Fruit fly (Drosophila melanogaster) whole organism, wandering third instar larva: ENCODE measurements around the gene Cdc14.
A peak's percentile ranks its signal among the peaks of the same experiment; 100 is the strongest.

Experiments used
- Abd-B ChIP-seq: fragments of >200 bp; optimal IDR thresholded peaks from 2 replicates; lab custom pipeline; 2017; ENCODE audit warnings: missing biosample characterization, missing genetic modification characterization
- CG32264 ChIP-seq: fragments of 200-800 bp; sonication (Bioruptor generic); optimal IDR thresholded peaks from 2 replicates; lab custom pipeline; 2016; ENCODE audit warnings: missing biosample characterization, missing genetic modification characterization
- CG9705 ChIP-seq: fragments of 200-800 bp; sonication (Bioruptor generic); optimal IDR thresholded peaks from 2 replicates; lab custom pipeline; 2018; ENCODE audit warnings: missing biosample characterization, mild to moderate bottlenecking, missing genetic modification characterization
- CrebA ChIP-seq: fragments of 200-800 bp; sonication (Bioruptor generic); optimal IDR thresholded peaks from 2 replicates; lab custom pipeline; 2016; ENCODE audit warnings: missing biosample characterization, mild to moderate bottlenecking, missing genetic modification characterization, borderline replicate concordance
- Dfd ChIP-seq: fragments of >200 bp; optimal IDR thresholded peaks from 2 replicates; lab custom pipeline; 2017; ENCODE audit warnings: missing biosample characterization, missing genetic modification characterization
- Dif ChIP-seq: fragments of 200-275, 200-300 bp; sonication (Bioruptor generic); optimal IDR thresholded peaks from 2 replicates; lab custom pipeline; 2018; ENCODE audit warnings: missing biosample characterization, missing genetic modification characterization; ENCODE audit not compliant: partially characterized antibody
- GATAd ChIP-seq: sonication (Bioruptor generic); optimal IDR thresholded peaks from 2 replicates; lab custom pipeline; 2016; ENCODE audit warnings: missing biosample characterization, missing genetic modification characterization
- HLH106 ChIP-seq: fragments of 200-800 bp; optimal IDR thresholded peaks from 3 replicates; lab custom pipeline; 2019; ENCODE audit warnings: missing biosample characterization, mild to moderate bottlenecking, missing genetic modification characterization, moderate library complexity
- Hnf4 ChIP-seq: fragments of 200-800 bp; sonication (Bioruptor generic); optimal IDR thresholded peaks from 2 replicates; lab custom pipeline; 2016; ENCODE audit warnings: missing biosample characterization, mild to moderate bottlenecking, missing genetic modification characterization
- Hr78 ChIP-seq: fragments of >200 bp; optimal IDR thresholded peaks from 2 replicates; lab custom pipeline; 2017; ENCODE audit warnings: missing biosample characterization, missing genetic modification characterization
- Hr83 ChIP-seq: fragments of 200-300 bp; sonication (Bioruptor generic); optimal IDR thresholded peaks from 2 replicates; lab custom pipeline; 2016; ENCODE audit warnings: missing biosample characterization, mild to moderate bottlenecking, missing genetic modification characterization, moderate library complexity; ENCODE audit not compliant: poor library complexity, severe bottlenecking
- Jra ChIP-seq: sonication (Bioruptor generic); optimal IDR thresholded peaks from 2 replicates; lab custom pipeline; 2016; ENCODE audit warnings: missing biosample characterization, missing genetic modification characterization
- Mio ChIP-seq: sonication (Bioruptor generic); optimal IDR thresholded peaks from 2 replicates; lab custom pipeline; 2016; ENCODE audit warnings: missing biosample characterization, missing genetic modification characterization
- Myc ChIP-seq: fragments of >200 bp; optimal IDR thresholded peaks from 2 replicates; lab custom pipeline; 2017
- N ChIP-seq: fragments of >200 bp; optimal IDR thresholded peaks from 2 replicates; lab custom pipeline; 2018; ENCODE audit warnings: missing biosample characterization, missing external identifiers, missing genetic modification characterization
- OdsH ChIP-seq: fragments of 200-800 bp; sonication (Bioruptor generic); optimal IDR thresholded peaks from 2 replicates; lab custom pipeline; 2016; ENCODE audit warnings: missing biosample characterization, mild to moderate bottlenecking, missing genetic modification characterization
- Rel ChIP-seq, 2 experiments: fragments of 200-800 bp; sonication (Bioruptor generic) in 1 of 2; optimal IDR thresholded peaks; 2 replicates in 1 of 2; 3 replicates in 1 of 2; lab custom pipeline; 2016 to 2019; ENCODE audit warnings: mild to moderate bottlenecking in 2 of 2, missing biosample characterization in 2 of 2, missing genetic modification characterization in 2 of 2, moderate library complexity in 1 of 2
- Sp1 ChIP-seq: fragments of 200-800 bp; sonication (Bioruptor generic); optimal IDR thresholded peaks from 3 replicates; lab custom pipeline; 2019; ENCODE audit warnings: missing biosample characterization, mild to moderate bottlenecking, missing genetic modification characterization, moderate library complexity
- Vsx2 ChIP-seq: fragments of 200-300, 225-300 bp; sonication (Bioruptor generic); optimal IDR thresholded peaks from 2 replicates; lab custom pipeline; 2018; ENCODE audit warnings: missing biosample characterization, missing genetic modification characterization; ENCODE audit not compliant: partially characterized antibody
- br ChIP-seq: fragments of 200-800 bp; sonication (Bioruptor generic); optimal IDR thresholded peaks from 2 replicates; lab custom pipeline; 2016; ENCODE audit warnings: missing biosample characterization, missing genetic modification characterization
- brk ChIP-seq: fragments of 200-800 bp; sonication (Bioruptor generic); optimal IDR thresholded peaks from 2 replicates; lab custom pipeline; 2016; ENCODE audit warnings: missing biosample characterization, mild to moderate bottlenecking, missing genetic modification characterization
- dl ChIP-seq, 2 experiments: fragments of 175-275, 200-275 bp in 1 of 2; fragments of 200-275 bp in 1 of 2; sonication (Bioruptor generic); optimal IDR thresholded peaks; lab custom pipeline; 2018; ENCODE audit warnings: mild to moderate bottlenecking in 2 of 2, missing biosample characterization in 2 of 2, missing genetic modification characterization in 2 of 2, moderate library complexity in 2 of 2; ENCODE audit not compliant: partially characterized antibody in 2 of 2, insufficient read depth in 1 of 2
- dmrt93B ChIP-seq: fragments of 200-800 bp; sonication (Bioruptor generic); optimal IDR thresholded peaks from 2 replicates; lab custom pipeline; 2018; ENCODE audit warnings: missing biosample characterization, mild to moderate bottlenecking, missing genetic modification characterization
- dsf ChIP-seq: sonication (Bioruptor generic); optimal IDR thresholded peaks from 2 replicates; lab custom pipeline; 2016; ENCODE audit warnings: missing biosample characterization, missing genetic modification characterization, borderline replicate concordance
- ey ChIP-seq: fragments of 200-800 bp; sonication (Bioruptor generic); optimal IDR thresholded peaks from 2 replicates; lab custom pipeline; 2016; ENCODE audit warnings: missing biosample characterization, missing genetic modification characterization
- foxo ChIP-seq, 2 experiments: fragments of 200-800 bp; sonication (Bioruptor generic); optimal IDR thresholded peaks; 2 replicates in 1 of 2; 3 replicates in 1 of 2; lab custom pipeline; 2016 to 2017; ENCODE audit warnings: missing biosample characterization in 2 of 2, missing genetic modification characterization in 2 of 2
- fru ChIP-seq: fragments of 200-800 bp; sonication (Bioruptor generic); optimal IDR thresholded peaks from 3 replicates; lab custom pipeline; 2016; ENCODE audit warnings: missing biosample characterization, mild to moderate bottlenecking, missing genetic modification characterization
- h ChIP-seq: fragments of 200-800 bp; sonication (Bioruptor generic); optimal IDR thresholded peaks from 3 replicates; lab custom pipeline; 2016; ENCODE audit warnings: missing biosample characterization, mild to moderate bottlenecking, missing genetic modification characterization
- jim ChIP-seq: fragments of 175-275, 200-325 bp; sonication (Bioruptor generic); optimal IDR thresholded peaks from 2 replicates; lab custom pipeline; 2016; ENCODE audit warnings: missing biosample characterization, mild to moderate bottlenecking, missing genetic modification characterization
- lola ChIP-seq: fragments of >200 bp; optimal IDR thresholded peaks from 2 replicates; lab custom pipeline; 2017; ENCODE audit warnings: missing biosample characterization, missing genetic modification characterization
- pan ChIP-seq: fragments of >200 bp; optimal IDR thresholded peaks from 2 replicates; lab custom pipeline; 2017
- psq ChIP-seq: fragments of 200-800 bp; sonication (Bioruptor generic); optimal IDR thresholded peaks from 3 replicates; lab custom pipeline; 2017; ENCODE audit warnings: missing biosample characterization, mild to moderate bottlenecking, missing genetic modification characterization, moderate library complexity
- rgr ChIP-seq: fragments of 200-800 bp; sonication (Bioruptor generic); optimal IDR thresholded peaks from 3 replicates; lab custom pipeline; 2016; ENCODE audit warnings: missing biosample characterization, mild to moderate bottlenecking, missing genetic modification characterization
- sage ChIP-seq: fragments of 200-800 bp; sonication (Bioruptor generic); optimal IDR thresholded peaks from 2 replicates; lab custom pipeline; 2016; ENCODE audit warnings: missing biosample characterization, mild to moderate bottlenecking, missing genetic modification characterization
- sv ChIP-seq: fragments of 200-800 bp; sonication (Bioruptor generic); optimal IDR thresholded peaks from 3 replicates; lab custom pipeline; 2016; ENCODE audit warnings: missing biosample characterization, missing genetic modification characterization
- tai ChIP-seq: sonication (Bioruptor generic); optimal IDR thresholded peaks from 2 replicates; lab custom pipeline; 2016; ENCODE audit warnings: missing biosample characterization, missing genetic modification characterization
- usp ChIP-seq: fragments of >200 bp; optimal IDR thresholded peaks from 2 replicates; lab custom pipeline; 2017; ENCODE audit warnings: missing biosample characterization, missing genetic modification characterization
- woc ChIP-seq: sonication (Bioruptor generic); optimal IDR thresholded peaks from 2 replicates; lab custom pipeline; 2016; ENCODE audit warnings: missing biosample characterization, mild to moderate bottlenecking, missing genetic modification characterization

Gene Cdc14

DNA sequence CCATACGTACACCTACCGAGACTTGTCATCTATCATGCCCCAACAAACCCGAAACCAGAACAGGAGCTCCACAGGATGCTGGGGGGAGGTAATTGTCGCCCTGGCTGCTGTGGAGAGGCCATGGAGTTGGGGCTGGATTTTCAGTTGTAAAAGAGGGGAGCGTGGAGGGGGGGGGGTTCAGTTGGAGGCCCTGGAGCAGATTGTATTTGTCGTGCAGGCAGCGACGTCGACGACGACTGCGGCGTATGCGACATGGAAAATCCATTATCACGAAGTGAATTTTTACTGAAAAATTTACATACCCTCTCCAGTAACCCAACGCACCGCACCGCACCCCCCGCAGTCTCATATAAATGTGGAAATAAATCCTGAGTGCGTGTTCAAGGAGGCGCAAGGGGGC lies 23.1 kb upstream of the Cdc14 start:
- no peak for TF ChIP-seq Rel (GFP tag; optimal IDR thresholded peaks at IDR 0.05; lab: Kevin White, UChicago)
- no peak for TF ChIP-seq Rel (tag; optimal IDR thresholded peaks at IDR 0.05; lab: Kevin White, UChicago)
- no peak for TF ChIP-seq CG32264 (GFP tag; lab: Kevin White, UChicago)
- TF ChIP-seq CrebA (GFP tag; lab: Kevin White, UChicago): no peak

DNA sequence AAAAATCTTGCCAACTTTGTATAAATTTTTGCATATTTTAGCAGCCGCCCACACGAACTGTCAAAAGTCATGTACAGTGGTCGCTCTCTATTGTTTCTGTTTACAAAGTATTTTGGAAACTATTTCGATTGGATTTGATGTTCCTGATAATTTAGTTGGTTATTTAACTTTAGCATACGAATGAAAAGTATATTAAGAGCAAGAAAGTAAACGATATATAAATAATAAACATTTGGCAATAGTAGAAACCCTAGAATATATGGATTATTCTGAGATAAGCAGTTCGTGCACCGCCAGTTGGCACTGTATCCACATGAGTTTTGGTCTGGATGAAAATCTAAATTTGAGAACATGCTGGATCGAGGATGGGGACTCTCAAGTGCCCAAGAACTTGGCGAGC lies 22.7 kb upstream of the Cdc14 start:
- TF ChIP-seq Rel (GFP tag; optimal IDR thresholded peaks at IDR 0.05; lab: Kevin White, UChicago) (no peak), Rel (tag; optimal IDR thresholded peaks at IDR 0.05; lab: Kevin White, UChicago) (no peak), Hnf4 (no peak), HLH106 (tag; lab: Kevin White, UChicago) (no peak), br (GFP tag; lab: Kevin White, UChicago) (no peak), OdsH (GFP tag; lab: Kevin White, UChicago) (no peak), Hr83 (no peak), jim (no peak), Dif (GFP tag; lab: Kevin White, UChicago) (no peak), rgr (no peak), Vsx2 (GFP tag; lab: Kevin White, UChicago) (no peak)

DNA sequence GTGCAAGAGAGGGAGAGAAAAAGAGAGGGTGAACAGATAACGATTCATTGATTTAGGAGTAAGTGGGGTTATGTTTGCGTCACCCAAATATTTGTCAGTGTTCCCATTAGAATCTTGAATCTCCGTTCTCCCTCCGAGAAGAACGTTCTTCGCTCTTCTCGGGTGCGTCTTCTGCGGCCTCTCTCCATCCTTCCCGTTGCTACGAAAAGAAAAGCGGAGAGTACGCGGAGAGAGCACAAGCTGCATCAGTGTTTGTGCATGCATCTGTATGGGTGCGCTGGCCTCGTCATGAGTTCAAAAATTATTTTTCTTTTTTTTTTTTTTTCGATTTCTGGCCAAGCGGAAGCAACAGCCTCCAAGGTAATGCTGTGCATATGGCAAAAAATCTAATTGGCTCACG lies 18.4 kb upstream of the Cdc14 start:
- no peak for TF ChIP-seq sv
- TF ChIP-seq fru: no peak
- TF ChIP-seq Hnf4: peak; percentile 11
- no peak for TF ChIP-seq brk (GFP tag; lab: Kevin White, UChicago)
- no peak for TF ChIP-seq ey (GFP tag; lab: Kevin White, UChicago)
- peak; percentile 54 to 55 for TF ChIP-seq dl (GFP tag; optimal IDR thresholded peaks at IDR 0.05; lab: Kevin White, UChicago; ENCODE audit: insufficient read depth in 1 of 2, partially characterized antibody in 2 of 2)
- peak; percentile 62 for TF ChIP-seq N (GFP tag; lab: Kevin White, UChicago)
- TF ChIP-seq Sp1 (GFP tag; lab: Kevin White, UChicago): no peak
- TF ChIP-seq Rel (GFP tag; optimal IDR thresholded peaks at IDR 0.05; lab: Kevin White, UChicago): peak; percentile 10
- no peak for TF ChIP-seq Rel (tag; optimal IDR thresholded peaks at IDR 0.05; lab: Kevin White, UChicago)
- peak; percentile 56 for TF ChIP-seq Hr83
- TF ChIP-seq Dfd (GFP tag; lab: Kevin White, UChicago): no peak
- no peak for TF ChIP-seq GATAd (GFP tag; lab: Kevin White, UChicago)
- TF ChIP-seq Hr78 (GFP tag; lab: Kevin White, UChicago): no peak
- peak; percentile 41 for TF ChIP-seq rgr
- peak; percentile 88 for TF ChIP-seq Dif (GFP tag; lab: Kevin White, UChicago)

DNA sequence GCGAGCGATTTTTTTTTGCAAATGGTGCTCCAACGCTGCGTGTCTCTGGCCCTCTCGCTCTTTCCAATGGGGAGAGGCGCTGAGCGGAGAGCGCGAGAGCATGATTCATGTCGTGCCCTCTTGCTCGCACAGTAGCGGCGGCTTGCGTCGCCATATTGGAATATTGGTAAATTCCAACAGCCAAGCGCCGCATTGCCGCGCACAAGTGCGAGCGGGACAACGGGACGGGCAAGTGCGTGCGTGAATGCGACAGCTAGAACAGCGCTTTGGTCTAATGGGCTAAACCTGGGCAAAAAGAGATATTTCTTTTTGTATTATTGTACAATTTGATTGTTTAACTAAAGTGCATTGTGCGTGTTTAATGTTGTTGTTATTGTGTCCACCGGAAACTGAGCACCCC lies 17.7 kb upstream of the Cdc14 start:
- TF ChIP-seq Sp1 (GFP tag; lab: Kevin White, UChicago) (no peak), Jra (GFP tag; lab: Kevin White, UChicago) (peak; percentile 87), CG32264 (GFP tag; lab: Kevin White, UChicago) (no peak), N (GFP tag; lab: Kevin White, UChicago) (no peak), Hr78 (GFP tag; lab: Kevin White, UChicago) (no peak), lola (no peak), Rel (GFP tag; optimal IDR thresholded peaks at IDR 0.05; lab: Kevin White, UChicago) (no peak), Rel (tag; optimal IDR thresholded peaks at IDR 0.05; lab: Kevin White, UChicago) (peak; percentile 39), woc (no peak), brk (GFP tag; lab: Kevin White, UChicago) (no peak), fru (peak; percentile 28), dmrt93B (GFP tag; lab: Kevin White, UChicago) (no peak), br (GFP tag; lab: Kevin White, UChicago) (peak; percentile 31), tai (GFP tag; lab: Kevin White, UChicago) (no peak), usp (GFP tag; lab: Kevin White, UChicago) (no peak), psq (GFP tag; lab: Kevin White, UChicago) (no peak), dl (GFP tag; optimal IDR thresholded peaks at IDR 0.05; lab: Kevin White, UChicago; ENCODE audit: insufficient read depth in 1 of 2, partially characterized antibody in 2 of 2) (peak; percentile 49 to 87), ey (GFP tag; lab: Kevin White, UChicago) (no peak), foxo (GFP tag; optimal IDR thresholded peaks at IDR 0.05; lab: Kevin White, UChicago) (no peak), Myc (lab: Kevin White, UChicago) (no peak), Dif (GFP tag; lab: Kevin White, UChicago) (peak; percentile 86), sv (no peak), HLH106 (tag; lab: Kevin White, UChicago) (peak; percentile 42), dsf (GFP tag; lab: Kevin White, UChicago) (no peak), jim (no peak), OdsH (GFP tag; lab: Kevin White, UChicago) (no peak), sage (GFP tag; lab: Kevin White, UChicago) (no peak), CG9705 (GFP tag; lab: Kevin White, UChicago) (peak; percentile 13), Abd-B (GFP tag; lab: Kevin White, UChicago) (no peak), CrebA (GFP tag; lab: Kevin White, UChicago) (no peak), rgr (peak; percentile 25), Dfd (GFP tag; lab: Kevin White, UChicago) (no peak), Hnf4 (no peak), pan (lab: Kevin White, UChicago) (no peak), h (GFP tag; lab: Kevin White, UChicago) (peak; percentile 58), Hr83 (peak; percentile 52), Vsx2 (GFP tag; lab: Kevin White, UChicago) (no peak), GATAd (GFP tag; lab: Kevin White, UChicago) (no peak), Mio (GFP tag; lab: Kevin White, UChicago) (no peak)
- TF ChIP-seq, all 38 proteins: peak for 11
